Fruit fly (Drosophila melanogaster) ovary, adult (tissue): ENCODE data around the gene CG45218.
A peak's percentile ranks its signal among the peaks of the same experiment; 100 is the strongest.

ENCODE experiments used
- CG17801 ChIP-seq: fragments of 200-800 bp; optimal IDR thresholded peaks from 2 replicates; lab custom pipeline; 2019; ENCODE audit warnings: missing biosample characterization, mild to moderate bottlenecking, missing genetic modification characterization, moderate library complexity; ENCODE audit not compliant: partially characterized antibody

CG45218 gene

dm6 chr3R:15290642-15291118 lies at the start of gene CG45218:
TSS of gene CG45218 (minus strand) at chr3R:15290799.
- peak; percentile 68 for TF ChIP-seq CG17801

- TF ChIP-seq CG17801: no peak
These were observed 49.6 kb upstream of the CG45218 start, which contains the start of gene SerRS-m for dm6 chr3R:15340052-15340732. TSS of gene SerRS-m (plus strand) at chr3R:15340667.

- no peak for TF ChIP-seq CG17801
These were observed 48.5 kb upstream of the CG45218 start for dm6 chr3R:15339111-15339510.

- peak; percentile 71 for TF ChIP-seq CG17801
These were observed 42.4 kb upstream of the CG45218 start, which contains the start of the genes Fkbp39 and Cyfip for dm6 chr3R:15332994-15333393. TSS of gene Fkbp39 (minus strand) at chr3R:15333133. TSS of gene Cyfip (plus strand) at chr3R:15333266.

- TF ChIP-seq CG17801: no peak
These were observed 39.9 kb upstream of the CG45218 start, which contains the start of gene mRpL9 for dm6 chr3R:15330472-15330871. TSS of gene mRpL9 (plus strand) at chr3R:15330738.

dm6 chr3R:15328083-15328779 lies 37.6 kb upstream of the CG45218 start, which contains the start of the genes CG6236 and ea:
TSS of gene CG6236 (minus strand) at chr3R:15328269.
TSS of gene ea (plus strand) at chr3R:15328729.
- TF ChIP-seq CG17801: no peak

- no peak for TF ChIP-seq CG17801
These were observed 30.1 kb upstream of the CG45218 start, which contains the start of gene ear for dm6 chr3R:15320747-15321085. TSS of gene ear (plus strand) at chr3R:15320756.

- peak; percentile 4 for TF ChIP-seq CG17801
These were observed 29.5 kb upstream of the CG45218 start, which contains the start of the genes CG6276 and CG44040 for dm6 chr3R:15319912-15320746. TSS of gene CG6276 (minus strand) at chr3R:15320069. TSS of gene CG44040 (plus strand) at chr3R:15320378.

- TF ChIP-seq CG17801: no peak
These were observed 25.7 kb upstream of the CG45218 start, which contains the start of gene CG14866 for dm6 chr3R:15316326-15316725. TSS of gene CG14866 (plus strand) at chr3R:15316471.

- TF ChIP-seq CG17801: no peak
These were observed 23.2 kb upstream of the CG45218 start for dm6 chr3R:15313836-15314235.

dm6 chr3R:15310695-15311094 lies 20.1 kb upstream of the CG45218 start:
- TF ChIP-seq CG17801: no peak

- no peak for TF ChIP-seq CG17801
These were observed 19.3 kb upstream of the CG45218 start, which contains the start of gene Tm2 for dm6 chr3R:15309924-15310323. TSS of gene Tm2 (plus strand) at chr3R:15310193.

dm6 chr3R:15305246-15305645 lies 14.6 kb upstream of the CG45218 start:
- TF ChIP-seq CG17801: no peak

dm6 chr3R:15297904-15298303 lies 7.3 kb upstream of the CG45218 start:
- TF ChIP-seq CG17801: no peak

- no peak for TF ChIP-seq CG17801
These were observed 3.3 kb upstream of the CG45218 start for dm6 chr3R:15293878-15294350.
